Fruit fly (Drosophila melanogaster) S2 (cell line): ENCODE data around the gene CG13058.
A peak's percentile ranks its signal among the peaks of the same experiment; 100 is the strongest.

Experiments used
- CG8478 ChIP-seq: fragments of >200 bp; optimal IDR thresholded peaks from 2 replicates; lab custom pipeline; 2018
- CTCF ChIP-seq, 2 experiments: fragments of >200 bp; optimal IDR thresholded peaks; 2 replicates each; lab custom pipeline; 2018

dm6 chr3L:16377768-16378764 is 49.4 kb downstream of the CG13058 start, which contains the start of gene roq:
- TF ChIP-seq CG8478 (lab: Kevin White, UChicago) (no peak), CTCF (optimal IDR thresholded peaks at IDR 0.05; lab: Kevin White, UChicago) (peak; percentile 15 to 44)
